Fruit fly (Drosophila melanogaster): ENCODE results near the gene Ggt-1.

The Ggt-1 gene

dm6 chrX:18483261-18484218 lies 28.8 kb downstream of the Ggt-1 start, which contains the start of gene Hayan (continued):
- TF ChIP-seq CG31627 (GFP tag; optimal IDR thresholded peaks at IDR 0.05), result no peak
- peak; percentile 17 for TF ChIP-seq CG34406 (GFP tag; optimal IDR thresholded peaks at IDR 0.05)
- peak; percentile 53 for TF ChIP-seq vri (GFP tag; optimal IDR thresholded peaks at IDR 0.05)
- no peak for TF ChIP-seq Ets21C (GFP tag; optimal IDR thresholded peaks at IDR 0.05)
- TF ChIP-seq achi (GFP tag; optimal IDR thresholded peaks at IDR 0.05), result no peak
- TF ChIP-seq CG6163 (GFP tag; IDR thresholded peaks at IDR 0.05), result peak; percentile 63; the same call in 2 of the 3 replicates
- TF ChIP-seq Sox102F (GFP tag; optimal IDR thresholded peaks at IDR 0.05), result peak; percentile 46
- peak; percentile 38 for TF ChIP-seq pdm3 (GFP tag; optimal IDR thresholded peaks at IDR 0.05)
- TF ChIP-seq lz (GFP tag; optimal IDR thresholded peaks at IDR 0.05), result no peak
- no peak for TF ChIP-seq CG10631 (GFP tag; optimal IDR thresholded peaks at IDR 0.05)
- peak; percentile 41; the same call in 1 of the 3 replicates for TF ChIP-seq eg (GFP tag; IDR thresholded peaks at IDR 0.05)
- TF ChIP-seq CG32006 (GFP tag; optimal IDR thresholded peaks at IDR 0.05), result no peak
- TF ChIP-seq CG7368 (GFP tag; optimal IDR thresholded peaks at IDR 0.05), result no peak
- peak; percentile 14 for TF ChIP-seq dsx (GFP tag; optimal IDR thresholded peaks at IDR 0.05; ENCODE audit: poor library complexity, severe bottlenecking)
- TF ChIP-seq CG11902 (GFP tag; optimal IDR thresholded peaks at IDR 0.05), result no peak
- TF ChIP-seq svp (GFP tag), result peak; percentile 99
- TF ChIP-seq CG6854 (GFP tag; optimal IDR thresholded peaks at IDR 0.05), result peak; percentile 88
- peak; percentile 56 to 75 for TF ChIP-seq ss (GFP tag; optimal IDR thresholded peaks at IDR 0.05)

- TF ChIP-seq CG6854 (GFP tag; optimal IDR thresholded peaks at IDR 0.05) (no peak), acj6 (GFP tag; optimal IDR thresholded peaks at IDR 0.05) (no peak), dsx (GFP tag; optimal IDR thresholded peaks at IDR 0.05; ENCODE audit: poor library complexity, severe bottlenecking) (no peak), achi (GFP tag; optimal IDR thresholded peaks at IDR 0.05) (no peak), cyc (GFP tag; optimal IDR thresholded peaks at IDR 0.05) (no peak), lz (GFP tag; optimal IDR thresholded peaks at IDR 0.05) (no peak)
Measured at dm6 chrX:18482537-18482936, 29.8 kb downstream of the Ggt-1 start.

- TF ChIP-seq Eip78C (GFP tag), result peak; percentile 74
- TF ChIP-seq Met (GFP tag; optimal IDR thresholded peaks at IDR 0.05), result peak; percentile 43
- no peak for TF ChIP-seq CG34406 (GFP tag; optimal IDR thresholded peaks at IDR 0.05)
- TF ChIP-seq Eip75B (GFP tag; optimal IDR thresholded peaks at IDR 0.05), result no peak
- no peak for TF ChIP-seq Hr38 (GFP tag; optimal IDR thresholded peaks at IDR 0.05)
- TF ChIP-seq CG6163 (GFP tag; IDR thresholded peaks at IDR 0.05), result peak; percentile 34; the same call in 1 of the 3 replicates
- TF ChIP-seq CG32006 (GFP tag; optimal IDR thresholded peaks at IDR 0.05), result peak; percentile 23
- no peak for TF ChIP-seq CG16779 (tag; optimal IDR thresholded peaks at IDR 0.05)
- TF ChIP-seq fkh (GFP tag; optimal IDR thresholded peaks at IDR 0.05), result peak; percentile 89
- peak; percentile 91 for TF ChIP-seq achi (GFP tag; optimal IDR thresholded peaks at IDR 0.05)
- TF ChIP-seq CG11294 (GFP tag; IDR thresholded peaks at IDR 0.05), result no peak
- TF ChIP-seq Blimp-1 (GFP tag; optimal IDR thresholded peaks at IDR 0.05), result no peak
- TF ChIP-seq fd59A (GFP tag; optimal IDR thresholded peaks at IDR 0.05), result no peak
- TF ChIP-seq esn (GFP tag; optimal IDR thresholded peaks at IDR 0.05), result peak; percentile 14
- peak; percentile 2 for TF ChIP-seq Ets96B (tag; optimal IDR thresholded peaks at IDR 0.05)
- no peak for TF ChIP-seq Eip93F (GFP tag; optimal IDR thresholded peaks at IDR 0.05)
- peak; percentile 21 for TF ChIP-seq CG10669 (GFP tag; optimal IDR thresholded peaks at IDR 0.05)
- TF ChIP-seq CG8119 (GFP tag; IDR thresholded peaks at IDR 0.05), result no peak; the same call in 2 of the 3 replicates
- no peak for TF ChIP-seq Sox14 (GFP tag; optimal IDR thresholded peaks at IDR 0.05)
- TF ChIP-seq CG3919 (GFP tag; optimal IDR thresholded peaks at IDR 0.05), result no peak
- TF ChIP-seq Hr4 (GFP tag; optimal IDR thresholded peaks at IDR 0.05), result peak; percentile 33
- no peak for TF ChIP-seq CG31627 (GFP tag; optimal IDR thresholded peaks at IDR 0.05)
- TF ChIP-seq vri (GFP tag; optimal IDR thresholded peaks at IDR 0.05), result no peak
- no peak for TF ChIP-seq Ets21C (GFP tag; optimal IDR thresholded peaks at IDR 0.05)
- TF ChIP-seq salr (GFP tag; optimal IDR thresholded peaks at IDR 0.05), result no peak
- no peak for TF ChIP-seq Smox (GFP tag; optimal IDR thresholded peaks at IDR 0.05)
- TF ChIP-seq Sox102F (GFP tag; optimal IDR thresholded peaks at IDR 0.05), result no peak
- no peak for TF ChIP-seq net (GFP tag; optimal IDR thresholded peaks at IDR 0.05)
- TF ChIP-seq CG6854 (GFP tag; optimal IDR thresholded peaks at IDR 0.05), result no peak
- TF ChIP-seq CG3032 (tag; optimal IDR thresholded peaks at IDR 0.05), result no peak
- no peak for TF ChIP-seq dac (GFP tag; optimal IDR thresholded peaks at IDR 0.05)
- no peak for TF ChIP-seq dsx (GFP tag; optimal IDR thresholded peaks at IDR 0.05; ENCODE audit: poor library complexity, severe bottlenecking)
- TF ChIP-seq svp (GFP tag), result peak; percentile 36
Measured at dm6 chrX:18479307-18480134, 32.8 kb downstream of the Ggt-1 start, which contains the start of gene CG32547. TSS of gene CG32547 (minus strand) at chrX:18479487.
